Worm (Caenorhabditis elegans): ENCODE results near the gene K09E9.1.

DNA sequence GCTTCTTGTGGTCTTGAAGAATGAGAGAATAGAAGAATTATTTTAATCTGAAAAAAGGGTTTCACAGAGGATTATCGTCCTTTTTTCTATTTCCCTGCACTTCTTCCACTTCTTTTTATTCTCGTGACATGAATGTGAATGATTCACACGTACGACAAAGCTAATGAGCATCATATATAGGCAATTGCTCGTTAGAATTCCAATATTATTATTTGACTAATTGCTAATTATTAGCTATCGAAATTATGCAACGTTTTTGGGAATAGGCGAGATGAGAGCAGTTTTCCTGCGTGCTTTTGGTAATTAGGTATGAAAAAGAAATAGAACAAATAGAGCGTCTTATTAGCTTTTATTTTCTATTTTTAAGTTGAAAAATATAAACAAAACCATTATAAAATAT is 37.5 kb downstream of the K09E9.1 start:
- no peak for TF ChIP-seq drap-1 (GFP tag; optimal IDR thresholded peaks at IDR 0.05)
- TF ChIP-seq nhr-12 (tag; optimal IDR thresholded peaks at IDR 0.05) = no peak
- TF ChIP-seq snpc-4 (tag; optimal IDR thresholded peaks at IDR 0.05) = no peak
- no peak for TF ChIP-seq unc-62 (GFP tag; optimal IDR thresholded peaks at IDR 0.05)
- no peak for TF ChIP-seq ces-1 (GFP tag; optimal IDR thresholded peaks at IDR 0.05)

All from whole organism, mixed stage, embryonic.